5 worm cellular contexts compared by ENCODE assay signal in genomic region chrIII:12138235-12138634, ce11.
TF ChIP-seq lines count a peak whose summit lies in the region.

No protein-coding gene starts in this region.

TF ChIP-seq in whole organism, L1 larva, 84 proteins besides CTCF, POLR2A, EP300 and RAD21:
- peak; percentile 25 for TF ChIP-seq elt-2 (tag; optimal IDR thresholded peaks at IDR 0.05; lab: Kevin White, UChicago)
- peak in 1 of 2 experiments; percentile 18 for TF ChIP-seq lin-35 (GFP tag; optimal IDR thresholded peaks at IDR 0.05; lab: Kevin White, UChicago)
- no peak for TF ChIP-seq nhr-90 (tag; optimal IDR thresholded peaks at IDR 0.05; lab: Kevin White, UChicago; ENCODE audit: poor library complexity)
- peak; percentile 52 for TF ChIP-seq nhr-85 (tag; lab: Kevin White, UChicago)
- no peak for TF ChIP-seq lin-14 (GFP tag; optimal IDR thresholded peaks at IDR 0.05; lab: Kevin White, UChicago)
- no peak for TF ChIP-seq nhr-28 (tag; optimal IDR thresholded peaks at IDR 0.05; lab: Kevin White, UChicago)

TF ChIP-seq in whole organism, L2 larva, 48 proteins besides CTCF, POLR2A, EP300 and RAD21:
- no peak for TF ChIP-seq nhr-23 (tag; optimal IDR thresholded peaks at IDR 0.05; lab: Kevin White, UChicago)
- TF ChIP-seq crh-2 (tag; optimal IDR thresholded peaks at IDR 0.05; lab: Kevin White, UChicago), result peak; percentile 21
- TF ChIP-seq gmeb-1 (tag; optimal IDR thresholded peaks at IDR 0.05; lab: Kevin White, UChicago), result peak; percentile 9
- no peak for TF ChIP-seq nhr-11 (tag; optimal IDR thresholded peaks at IDR 0.05; lab: Kevin White, UChicago)
- TF ChIP-seq sem-4 (tag; optimal IDR thresholded peaks at IDR 0.05; lab: Kevin White, UChicago), result no peak
- peak; percentile 90 for TF ChIP-seq fos-1 (tag; optimal IDR thresholded peaks at IDR 0.05; lab: Kevin White, UChicago)
- TF ChIP-seq unc-55 (GFP tag; optimal IDR thresholded peaks at IDR 0.05; lab: Kevin White, UChicago), result no peak
- TF ChIP-seq egl-27 (tag; optimal IDR thresholded peaks at IDR 0.05; lab: Kevin White, UChicago), result no peak

TF ChIP-seq in whole organism, L3 larva, 47 proteins besides CTCF, POLR2A, EP300 and RAD21:
- no peak for TF ChIP-seq jun-1 (tag; optimal IDR thresholded peaks at IDR 0.05; lab: Kevin White, UChicago)
- TF ChIP-seq pha-4 (tag; optimal IDR thresholded peaks at IDR 0.05; lab: Kevin White, UChicago), result peak; percentile 32
- no peak for TF ChIP-seq nhr-12 (tag; optimal IDR thresholded peaks at IDR 0.05; lab: Kevin White, UChicago)
- no peak for TF ChIP-seq unc-39 (tag; optimal IDR thresholded peaks at IDR 0.05; lab: Kevin White, UChicago)
- TF ChIP-seq egl-27 (tag; optimal IDR thresholded peaks at IDR 0.05; lab: Kevin White, UChicago), result no peak
- peak; percentile 68 for TF ChIP-seq elt-2 (tag; optimal IDR thresholded peaks at IDR 0.05; lab: Kevin White, UChicago)
- TF ChIP-seq nhr-28 (tag; optimal IDR thresholded peaks at IDR 0.05; lab: Kevin White, UChicago), result no peak
- no peak for TF ChIP-seq nhr-76 (tag; optimal IDR thresholded peaks at IDR 0.05; lab: Kevin White, UChicago)
- no peak for TF ChIP-seq ama-1 (optimal IDR thresholded peaks at IDR 0.05; lab: Kevin White, UChicago)
- TF ChIP-seq ceh-82 (tag; optimal IDR thresholded peaks at IDR 0.05; lab: Kevin White, UChicago), result no peak
- TF ChIP-seq mml-1 (tag; optimal IDR thresholded peaks at IDR 0.05; lab: Kevin White, UChicago), result no peak
- TF ChIP-seq elt-3 (tag; optimal IDR thresholded peaks at IDR 0.05; lab: Kevin White, UChicago), result no peak
- peak; percentile 22 for TF ChIP-seq pqm-1 (tag; optimal IDR thresholded peaks at IDR 0.05; lab: Kevin White, UChicago)
- no peak for TF ChIP-seq nhr-67 (tag; optimal IDR thresholded peaks at IDR 0.05; lab: Kevin White, UChicago)
- TF ChIP-seq unc-62 (GFP tag; optimal IDR thresholded peaks at IDR 0.05; lab: Kevin White, UChicago), result no peak
- TF ChIP-seq hmg-11 (tag; optimal IDR thresholded peaks at IDR 0.05; lab: Kevin White, UChicago), result no peak
- TF ChIP-seq zag-1 (tag; optimal IDR thresholded peaks at IDR 0.05; lab: Kevin White, UChicago), result no peak
- no peak for TF ChIP-seq nhr-23 (tag; optimal IDR thresholded peaks at IDR 0.05; lab: Kevin White, UChicago)
- TF ChIP-seq R02D3.7 (tag; optimal IDR thresholded peaks at IDR 0.05; lab: Kevin White, UChicago), result no peak
- no peak for TF ChIP-seq aly-2 (tag; optimal IDR thresholded peaks at IDR 0.05; lab: Kevin White, UChicago)
- no peak for TF ChIP-seq nhr-237 (tag; optimal IDR thresholded peaks at IDR 0.05; lab: Kevin White, UChicago)
- TF ChIP-seq ZK546.5 (tag; optimal IDR thresholded peaks at IDR 0.05; lab: Kevin White, UChicago), result no peak
- no peak for TF ChIP-seq ztf-11 (tag; optimal IDR thresholded peaks at IDR 0.05; lab: Kevin White, UChicago)
- TF ChIP-seq ceh-28 (tag; optimal IDR thresholded peaks at IDR 0.05; lab: Kevin White, UChicago), result no peak

TF ChIP-seq in whole organism, L4 larva, 104 proteins besides CTCF, POLR2A, EP300 and RAD21:
- TF ChIP-seq dmd-6 (GFP tag; IDR thresholded peaks at IDR 0.05; lab: Robert Waterston, UW) (peak; percentile 45; the same call in 1 of the 2 replicates), ztf-7 (tag; optimal IDR thresholded peaks at IDR 0.05; lab: Kevin White, UChicago) (no peak), dve-1 (tag; optimal IDR thresholded peaks at IDR 0.05; lab: Kevin White, UChicago; ENCODE audit: insufficient read depth) (peak; percentile 26), nhr-28 (tag; optimal IDR thresholded peaks at IDR 0.05; lab: Kevin White, UChicago) (peak; percentile 80), hlh-11 (tag; optimal IDR thresholded peaks at IDR 0.05; lab: Kevin White, UChicago) (peak; percentile 53), hlh-30 (tag; optimal IDR thresholded peaks at IDR 0.05; lab: Kevin White, UChicago; ENCODE audit: insufficient read depth) (peak; percentile 43), lir-3 (tag; optimal IDR thresholded peaks at IDR 0.05; lab: Kevin White, UChicago) (no peak), zip-2 (tag; optimal IDR thresholded peaks at IDR 0.05; lab: Kevin White, UChicago) (no peak), pqm-1 (tag; optimal IDR thresholded peaks at IDR 0.05; lab: Kevin White, UChicago) (peak; percentile 97), mep-1 (tag; optimal IDR thresholded peaks at IDR 0.05; lab: Kevin White, UChicago) (peak; percentile 8), snpc-4 (tag; optimal IDR thresholded peaks at IDR 0.05; lab: Kevin White, UChicago) (no peak), egl-27 (tag; optimal IDR thresholded peaks at IDR 0.05; lab: Kevin White, UChicago) (no peak), daf-16 (GFP tag; optimal IDR thresholded peaks at IDR 0.05; lab: Kevin White, UChicago) (no peak), daf-16 (tag; optimal IDR thresholded peaks at IDR 0.05; lab: Kevin White, UChicago) (peak; percentile 63), T20F7.1 (GFP tag; optimal IDR thresholded peaks at IDR 0.05; lab: Kevin White, UChicago) (no peak), ceh-32 (tag; optimal IDR thresholded peaks at IDR 0.05; lab: Kevin White, UChicago; ENCODE audit: poor library complexity) (no peak), tag-97 (GFP tag; IDR thresholded peaks at IDR 0.05; lab: Robert Waterston, UW) (no peak), aha-1 (tag; lab: Kevin White, UChicago) (peak; percentile 24), fos-1 (tag; optimal IDR thresholded peaks at IDR 0.05; lab: Kevin White, UChicago) (no peak), nhr-10 (tag; optimal IDR thresholded peaks at IDR 0.05; lab: Kevin White, UChicago) (no peak), unc-39 (tag; optimal IDR thresholded peaks at IDR 0.05; lab: Kevin White, UChicago) (no peak), spr-3 (GFP tag; optimal IDR thresholded peaks at IDR 0.05; lab: Kevin White, UChicago) (no peak), zfp-3 (GFP tag; conservative IDR thresholded peaks at IDR 0.05; lab: Robert Waterston, UW) (no peak)

TF ChIP-seq in whole organism, young adult, 124 proteins besides CTCF, POLR2A, EP300 and RAD21:
- TF ChIP-seq nhr-80 (tag; optimal IDR thresholded peaks at IDR 0.05; lab: Kevin White, UChicago) (peak; percentile 91), F10E7.11 (tag; optimal IDR thresholded peaks at IDR 0.05; lab: Kevin White, UChicago) (no peak)
